Worm (Caenorhabditis elegans): ENCODE results near the gene C44C11.6.

C44C11.6 gene

DNA sequence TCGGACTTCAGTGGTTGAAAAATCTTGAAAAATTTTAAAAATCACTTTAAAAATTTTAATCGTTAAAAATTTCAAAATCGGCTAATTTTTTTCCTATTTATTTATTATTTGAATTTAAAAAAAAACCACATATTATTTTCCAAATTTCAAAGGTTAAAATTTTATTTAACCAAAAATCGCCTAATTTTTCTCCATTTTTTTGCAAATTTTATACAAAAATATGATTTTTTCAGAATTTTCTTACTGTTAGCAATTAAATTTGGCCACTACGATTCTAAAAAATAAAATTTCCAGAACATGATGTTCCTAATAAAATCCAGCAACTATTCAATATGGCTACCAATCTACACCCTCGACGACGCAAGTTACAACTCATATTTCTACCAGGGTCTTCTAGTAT is 12.0 kb upstream of the C44C11.6 start, which contains the start of gene sre-54:
TSS of gene sre-54 (plus strand) at position 301 of the 400 bp plus-strand sequence.
- TF ChIP-seq unc-39 (tag; optimal IDR thresholded peaks at IDR 0.05) (no peak), dve-1 (tag; optimal IDR thresholded peaks at IDR 0.05; ENCODE audit: insufficient read depth) (no peak), sdz-12 (GFP tag; optimal IDR thresholded peaks at IDR 0.05) (no peak), spr-1 (tag; optimal IDR thresholded peaks at IDR 0.05) (no peak), fkh-10 (GFP tag; optimal IDR thresholded peaks at IDR 0.05) (no peak), dmd-9 (GFP tag; IDR thresholded peaks at IDR 0.05) (no peak), daf-8 (GFP tag; IDR thresholded peaks at IDR 0.05) (no peak), nhr-111 (GFP tag; optimal IDR thresholded peaks at IDR 0.05) (no peak)

DNA sequence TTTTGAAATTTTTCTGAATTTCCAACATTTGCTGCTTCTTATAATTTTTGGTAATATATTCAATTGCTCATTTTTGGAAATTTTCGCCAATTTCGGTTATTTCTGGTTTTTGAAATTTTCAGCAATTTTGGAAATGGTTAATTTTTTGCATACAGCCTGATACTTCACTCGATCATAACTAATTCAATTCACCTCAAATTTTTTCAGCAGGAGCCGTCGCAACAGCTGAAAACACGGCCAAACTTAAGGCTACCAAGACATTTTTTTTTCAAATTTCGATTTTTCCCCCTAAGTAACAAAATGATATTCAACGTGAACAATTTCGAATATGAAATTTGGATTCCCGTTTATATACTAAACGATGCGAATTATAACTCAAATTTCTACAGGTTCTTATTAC is 9.2 kb upstream of the C44C11.6 start, which contains the start of gene sre-52:
TSS of gene sre-52 (plus strand) at position 301 of the 400 bp plus-strand sequence.
- TF ChIP-seq nhr-76 (tag; optimal IDR thresholded peaks at IDR 0.05) (no peak), mxl-2 (GFP tag; conservative IDR thresholded peaks at IDR 0.05) (no peak), T26A8.4 (GFP tag; IDR thresholded peaks at IDR 0.05) (no peak), mdt-29 (GFP tag; IDR thresholded peaks at IDR 0.05) (no peak), nhr-237 (tag; optimal IDR thresholded peaks at IDR 0.05) (no peak), ztf-7 (tag; optimal IDR thresholded peaks at IDR 0.05) (no peak), mxl-3 (GFP tag; optimal IDR thresholded peaks at IDR 0.05) (no peak), ceh-32 (tag; optimal IDR thresholded peaks at IDR 0.05; ENCODE audit: poor library complexity) (no peak), snpc-1.2 (GFP tag; IDR thresholded peaks at IDR 0.05) (no peak), mes-2 (tag; optimal IDR thresholded peaks at IDR 0.05; ENCODE audit: poor library complexity, severe bottlenecking) (no peak), lim-7 (GFP tag; IDR thresholded peaks at IDR 0.05) (no peak), tag-97 (GFP tag; IDR thresholded peaks at IDR 0.05) (no peak), nhr-111 (GFP tag; optimal IDR thresholded peaks at IDR 0.05) (no peak), ztf-11 (tag; optimal IDR thresholded peaks at IDR 0.05) (no peak), R02D3.7 (tag; optimal IDR thresholded peaks at IDR 0.05) (no peak), madf-5 (GFP tag; IDR thresholded peaks at IDR 0.05) (no peak), F10B5.3 (tag; optimal IDR thresholded peaks at IDR 0.05) (no peak)

DNA sequence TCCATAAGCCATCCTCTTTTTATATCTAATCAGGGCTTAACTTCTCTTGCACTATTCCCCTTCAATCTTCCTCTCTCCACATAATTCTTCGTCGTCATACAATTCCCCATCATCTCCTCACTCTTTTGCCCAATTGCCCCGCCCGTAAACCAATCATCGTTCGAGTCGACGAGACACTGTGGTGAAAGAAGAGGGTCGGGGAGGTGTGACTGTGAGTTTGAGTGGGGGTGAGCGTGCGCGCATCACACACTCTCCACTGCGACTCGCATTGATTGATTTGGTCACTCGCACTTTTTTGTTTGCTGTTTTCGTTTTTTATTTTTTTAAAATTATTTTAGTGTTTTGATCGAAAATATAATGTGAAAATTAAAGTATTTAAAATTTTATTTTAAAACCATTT is 5.5 kb upstream of the C44C11.6 start:
- no peak for TF ChIP-seq gei-8 (GFP tag; optimal IDR thresholded peaks at IDR 0.05)
- TF ChIP-seq dve-1 (tag; optimal IDR thresholded peaks at IDR 0.05; ENCODE audit: insufficient read depth): peak; percentile 71
- TF ChIP-seq mdl-1 (tag; optimal IDR thresholded peaks at IDR 0.05): peak in 1 of 2 experiments; percentile 57
- no peak for TF ChIP-seq zip-11 (GFP tag; IDR thresholded peaks at IDR 0.05)
- TF ChIP-seq D1046.2 (GFP tag; IDR thresholded peaks at IDR 0.05): no peak
- TF ChIP-seq ceh-32 (tag; optimal IDR thresholded peaks at IDR 0.05; ENCODE audit: poor library complexity): no peak
- TF ChIP-seq nhr-25 (tag; optimal IDR thresholded peaks at IDR 0.05; ENCODE audit: borderline replicate concordance, insufficient read depth): peak; percentile 27
- TF ChIP-seq aha-1 (tag): peak; percentile 98
- TF ChIP-seq nhr-11 (tag; optimal IDR thresholded peaks at IDR 0.05): no peak
- TF ChIP-seq duxl-1 (tag; optimal IDR thresholded peaks at IDR 0.05; ENCODE audit: poor library complexity): peak; percentile 78
- no peak for TF ChIP-seq Y105C5A.15 (GFP tag; IDR thresholded peaks at IDR 0.05)
- TF ChIP-seq Y5F2A.4 (GFP tag; optimal IDR thresholded peaks at IDR 0.05): no peak
- no peak for TF ChIP-seq F26F4.8 (GFP tag; conservative IDR thresholded peaks at IDR 0.05)
- TF ChIP-seq lim-7 (GFP tag; IDR thresholded peaks at IDR 0.05): no peak
- TF ChIP-seq mes-2 (tag; optimal IDR thresholded peaks at IDR 0.05; ENCODE audit: poor library complexity, severe bottlenecking): no peak
- TF ChIP-seq hlh-30 (tag; optimal IDR thresholded peaks at IDR 0.05; ENCODE audit: insufficient read depth): peak; percentile 95
- TF ChIP-seq hmg-1.1 (GFP tag; IDR thresholded peaks at IDR 0.05): no peak; the same call in 1 of the 2 replicates
- no peak for TF ChIP-seq cey-2 (tag; optimal IDR thresholded peaks at IDR 0.05; ENCODE audit: borderline replicate concordance, insufficient read depth)
- TF ChIP-seq zfp-2 (tag; optimal IDR thresholded peaks at IDR 0.05): no peak
- TF ChIP-seq ZK337.2 (GFP tag; IDR thresholded peaks at IDR 0.05): no peak
- peak; percentile 57 for TF ChIP-seq rbr-2 (tag; optimal IDR thresholded peaks at IDR 0.05)
- TF ChIP-seq lsy-2 (tag; optimal IDR thresholded peaks at IDR 0.05): peak; percentile 65 to 94
- 0 out of 4 replicates have a peak, but pooled peaks of 1 of the 2 experiments have one; percentile 17 for TF ChIP-seq madf-5 (GFP tag; IDR thresholded peaks at IDR 0.05)
- no peak for TF ChIP-seq ctbp-1 (GFP tag; IDR thresholded peaks at IDR 0.05)
- peak; percentile 43 for TF ChIP-seq dpl-1 (GFP tag; optimal IDR thresholded peaks at IDR 0.05)
- no peak for TF ChIP-seq sdz-12 (GFP tag; optimal IDR thresholded peaks at IDR 0.05)
- TF ChIP-seq ceh-28 (tag; optimal IDR thresholded peaks at IDR 0.05): peak; percentile 46
- no peak for TF ChIP-seq ztf-11 (tag; optimal IDR thresholded peaks at IDR 0.05)
- TF ChIP-seq nhr-48 (tag; optimal IDR thresholded peaks at IDR 0.05): no peak
- TF ChIP-seq lin-13 (GFP tag; optimal IDR thresholded peaks at IDR 0.05): peak; percentile 28

All from whole organism, L4 larva.